Worm (Caenorhabditis elegans): ENCODE measurements around the gene asb-2.

- TF ChIP-seq hmbx-1 (tag; optimal IDR thresholded peaks at IDR 0.05) (no peak), F13C5.2 (tag; optimal IDR thresholded peaks at IDR 0.05) (no peak), ama-1 (optimal IDR thresholded peaks at IDR 0.05) (no peak), tbx-11 (GFP tag; IDR thresholded peaks at IDR 0.05) (no peak), sea-1 (GFP tag; conservative IDR thresholded peaks at IDR 0.05) (no peak), hnd-1 (tag; optimal IDR thresholded peaks at IDR 0.05) (no peak), ets-7 (tag; optimal IDR thresholded peaks at IDR 0.05) (no peak), tbx-37 (GFP tag; conservative IDR thresholded peaks at IDR 0.05) (no peak), ceh-36 (tag; optimal IDR thresholded peaks at IDR 0.05) (no peak), tra-4 (tag; optimal IDR thresholded peaks at IDR 0.05) (no peak), scrt-1 (GFP tag; IDR thresholded peaks at IDR 0.05) (no peak), pes-1 (GFP tag; IDR thresholded peaks at IDR 0.05) (no peak), flt-1 (GFP tag; IDR thresholded peaks at IDR 0.05) (no peak)
These were observed 5.2 kb upstream of the asb-2 start for ce11 chrX:4464367-4464766.
